Fruit fly (Drosophila melanogaster) whole organism, embryonic: ENCODE data around the gene meso18E.

ENCODE experiments used
- Bgb ChIP-seq: fragments of 200-800 bp; sonication (Bioruptor generic); IDR thresholded peaks from 2 replicates; pipeline ENCODE4 v1.3.6; 2022; ENCODE audit warnings: missing biosample characterization, missing genetic modification characterization; ENCODE audit not compliant: partially characterized antibody
- BtbVII ChIP-seq: fragments of 200-800 bp; sonication (Bioruptor generic); optimal IDR thresholded peaks from 3 replicates; lab custom pipeline; 2017; ENCODE audit warnings: missing biosample characterization, mild to moderate bottlenecking, missing genetic modification characterization
- CG10147 ChIP-seq: fragments of 200-800 bp; sonication (Bioruptor generic); optimal IDR thresholded peaks from 2 replicates; lab custom pipeline; 2019; ENCODE audit warnings: missing biosample characterization, mild to moderate bottlenecking, missing genetic modification characterization, moderate library complexity
- CG10209 ChIP-seq: fragments of 200-800 bp; sonication (Bioruptor generic); optimal IDR thresholded peaks from 3 replicates; lab custom pipeline; 2017; ENCODE audit warnings: missing biosample characterization, mild to moderate bottlenecking, missing genetic modification characterization, missing genetic modification reagents
- CG10959 ChIP-seq: fragments of 200-800 bp; sonication (Bioruptor generic); IDR thresholded peaks from 2 replicates; pipeline ENCODE4 v1.3.6; 2022; ENCODE audit warnings: missing biosample characterization, missing genetic modification characterization
- CG1233 ChIP-seq: fragments of 200-800 bp; sonication (Bioruptor generic); optimal IDR thresholded peaks from 4 replicates; lab custom pipeline; 2018; ENCODE audit warnings: missing biosample characterization, mild to moderate bottlenecking, missing genetic modification characterization
- CG15696 ChIP-seq: fragments of 200-800 bp; sonication (Bioruptor generic); optimal IDR thresholded peaks from 2 replicates; lab custom pipeline; 2019; ENCODE audit warnings: missing biosample characterization, mild to moderate bottlenecking, missing genetic modification characterization, moderate library complexity
- CG17802 ChIP-seq: fragments of 200-800 bp; sonication (Bioruptor generic); optimal IDR thresholded peaks from 2 replicates; lab custom pipeline; 2018; ENCODE audit warnings: missing biosample characterization, mild to moderate bottlenecking, missing genetic modification characterization, moderate library complexity
- CG17829 ChIP-seq: fragments of 200-800 bp; optimal IDR thresholded peaks from 2 replicates; lab custom pipeline; 2019; ENCODE audit warnings: missing biosample characterization, mild to moderate bottlenecking, missing genetic modification characterization, moderate library complexity
- CG18619 ChIP-seq: fragments of 200-800 bp; sonication (Bioruptor generic); optimal IDR thresholded peaks from 3 replicates; lab custom pipeline; 2017; ENCODE audit warnings: missing biosample characterization, mild to moderate bottlenecking, missing genetic modification characterization
- CG32772 ChIP-seq: fragments of 200-800 bp; sonication (Bioruptor generic); IDR thresholded peaks from 2 replicates; pipeline ENCODE4 v1.3.6; 2022; ENCODE audit warnings: missing biosample characterization, missing genetic modification characterization
- CG3726 ChIP-seq: fragments of 200-800 bp; sonication (Bioruptor generic); IDR thresholded peaks from 3 replicates; pipeline ENCODE4, ENCODE4 v1.3.6; 2022; ENCODE audit warnings: missing biosample characterization, missing genetic modification characterization
- CG43689 ChIP-seq: fragments of 200-800 bp; sonication (Bioruptor generic); IDR thresholded peaks from 2 replicates; pipeline ENCODE4 v1.3.6; 2022; ENCODE audit warnings: missing biosample characterization, missing genetic modification characterization
- CG4854 ChIP-seq: fragments of 200-800 bp; sonication (Bioruptor generic); optimal IDR thresholded peaks from 2 replicates; lab custom pipeline; 2016; ENCODE audit warnings: missing biosample characterization, missing genetic modification characterization, inconsistent platforms
- CG7928 ChIP-seq: fragments of 200-800 bp; sonication (Bioruptor generic); optimal IDR thresholded peaks from 2 replicates; lab custom pipeline; 2017; ENCODE audit warnings: missing biosample characterization, mild to moderate bottlenecking, missing genetic modification characterization
- CG7963 ChIP-seq: fragments of 200-800 bp; sonication (Bioruptor generic); IDR thresholded peaks from 3 replicates; pipeline ENCODE4 v1.3.6; 2022; ENCODE audit warnings: missing biosample characterization, missing genetic modification characterization; ENCODE audit not compliant: partially characterized antibody
- CG8281 ChIP-seq: fragments of 200-800 bp; sonication (Bioruptor generic); optimal IDR thresholded peaks from 2 replicates; lab custom pipeline; 2018; ENCODE audit warnings: missing biosample characterization, mild to moderate bottlenecking, missing genetic modification characterization, moderate library complexity
- CG8359 ChIP-seq: fragments of 200-800 bp; sonication (Bioruptor generic); optimal IDR thresholded peaks from 2 replicates; lab custom pipeline; 2017; ENCODE audit warnings: missing biosample characterization, mild to moderate bottlenecking, missing genetic modification characterization, borderline replicate concordance
- CG8388 ChIP-seq: fragments of 200-800 bp; sonication (Bioruptor generic); optimal IDR thresholded peaks from 2 replicates; lab custom pipeline; 2019; ENCODE audit warnings: missing biosample characterization, mild to moderate bottlenecking, missing genetic modification characterization, moderate library complexity
- CG9609 ChIP-seq: fragments of 200-800 bp; sonication (Bioruptor generic); optimal IDR thresholded peaks from 3 replicates; lab custom pipeline; 2016; ENCODE audit warnings: missing biosample characterization, missing genetic modification characterization
- CkIIα-i1 ChIP-seq: fragments of 200-800 bp; sonication (Bioruptor generic); IDR thresholded peaks from 2 replicates; pipeline ENCODE4 v1.3.6; 2022; ENCODE audit warnings: missing biosample characterization, missing genetic modification characterization
- Doc3 ChIP-seq: fragments of 200-800 bp; sonication (Bioruptor generic); IDR thresholded peaks from 3 replicates; pipeline ENCODE4 v1.3.6; 2022; ENCODE audit warnings: missing biosample characterization, missing genetic modification characterization; ENCODE audit not compliant: partially characterized antibody
- Drgx ChIP-seq: fragments of 200-800 bp; sonication (Bioruptor generic); IDR thresholded peaks from 2 replicates; pipeline ENCODE4 v1.3.6; 2022; ENCODE audit warnings: missing biosample characterization, missing genetic modification characterization
- Eip74EF ChIP-seq, 2 experiments: fragments of 200-800 bp in 1 of 2; fragments of >200 bp in 1 of 2; sonication (Bioruptor generic) in 1 of 2; optimal IDR thresholded peaks; 2 replicates each; lab custom pipeline; 2017 to 2019; ENCODE audit warnings: missing biosample characterization in 2 of 2, missing genetic modification characterization in 2 of 2, mild to moderate bottlenecking in 1 of 2, moderate library complexity in 1 of 2
- Fer2 ChIP-seq: fragments of 200-800 bp; sonication (Bioruptor generic); optimal IDR thresholded peaks from 2 replicates; lab custom pipeline; 2018; ENCODE audit warnings: missing biosample characterization, mild to moderate bottlenecking, missing genetic modification characterization, moderate library complexity
- Kr ChIP-seq: fragments of 200-800 bp; sonication (Bioruptor generic); optimal IDR thresholded peaks from 2 replicates; lab custom pipeline; 2017; ENCODE audit warnings: missing biosample characterization, mild to moderate bottlenecking, missing genetic modification characterization
- Pdp1 ChIP-seq, 2 experiments: fragments of 200-800 bp; sonication (Bioruptor generic); optimal IDR thresholded peaks; 3 replicates each; lab custom pipeline; 2016; ENCODE audit warnings: missing biosample characterization in 2 of 2, missing genetic modification characterization in 2 of 2, mild to moderate bottlenecking in 1 of 2, moderate library complexity in 1 of 2
- Sox100B ChIP-seq: fragments of 200-800 bp; sonication (Bioruptor generic); optimal IDR thresholded peaks from 3 replicates; lab custom pipeline; 2018; ENCODE audit warnings: missing biosample characterization, mild to moderate bottlenecking, missing genetic modification characterization
- Sry-δ ChIP-seq: fragments of 200-800 bp; sonication (Bioruptor generic); optimal IDR thresholded peaks from 2 replicates; lab custom pipeline; 2016; ENCODE audit warnings: missing biosample characterization, missing genetic modification characterization
- ap ChIP-seq: fragments of 200-800 bp; sonication (Bioruptor generic); IDR thresholded peaks from 2 replicates; pipeline ENCODE4 v1.3.6; 2022; ENCODE audit warnings: missing biosample characterization, missing genetic modification characterization
- ase ChIP-seq: fragments of 200-800 bp; sonication (Bioruptor generic); IDR thresholded peaks from 3 replicates; pipeline ENCODE4 v1.3.6; 2022; ENCODE audit warnings: missing biosample characterization, missing genetic modification characterization
- bigmax ChIP-seq: fragments of 200-800 bp; sonication (Bioruptor generic); optimal IDR thresholded peaks from 2 replicates; lab custom pipeline; 2018; ENCODE audit warnings: missing biosample characterization, mild to moderate bottlenecking, missing genetic modification characterization
- btn ChIP-seq: fragments of 200-800 bp; sonication (Bioruptor generic); optimal IDR thresholded peaks from 2 replicates; lab custom pipeline; 2016; ENCODE audit warnings: missing biosample characterization, missing genetic modification characterization
- cad ChIP-seq: fragments of >200 bp; optimal IDR thresholded peaks from 2 replicates; lab custom pipeline; 2017; ENCODE audit warnings: missing biosample characterization, missing genetic modification characterization
- en ChIP-seq: fragments of 200-800 bp; sonication (Bioruptor generic); optimal IDR thresholded peaks from 2 replicates; lab custom pipeline; 2016; ENCODE audit warnings: missing biosample characterization, missing genetic modification characterization
- ewg ChIP-seq: fragments of 200-800 bp; sonication (Bioruptor generic); optimal IDR thresholded peaks from 3 replicates; lab custom pipeline; 2017; ENCODE audit warnings: mild to moderate bottlenecking, missing biosample characterization, missing genetic modification reagents, missing genetic modification characterization
- fru ChIP-seq: fragments of >200 bp; optimal IDR thresholded peaks from 2 replicates; lab custom pipeline; 2017
- fu2 ChIP-seq: fragments of 200-800 bp; sonication (Bioruptor generic); optimal IDR thresholded peaks from 2 replicates; lab custom pipeline; 2016; ENCODE audit warnings: missing biosample characterization, missing genetic modification characterization
- grau ChIP-seq: fragments of 200-800 bp; optimal IDR thresholded peaks from 3 replicates; lab custom pipeline; 2019; ENCODE audit warnings: missing biosample characterization, mild to moderate bottlenecking, missing genetic modification characterization, moderate library complexity
- her ChIP-seq: fragments of 200-800 bp; sonication (Bioruptor generic); optimal IDR thresholded peaks from 2 replicates; lab custom pipeline; 2016; ENCODE audit warnings: missing biosample characterization, missing genetic modification characterization
- inv ChIP-seq: fragments of 200-800 bp; sonication (Bioruptor generic); IDR thresholded peaks from 2 replicates; pipeline ENCODE4 v1.3.6; 2022; ENCODE audit warnings: missing biosample characterization, missing genetic modification characterization; ENCODE audit not compliant: partially characterized antibody
- jing ChIP-seq: fragments of 200-800 bp; sonication (Bioruptor generic); optimal IDR thresholded peaks from 2 replicates; lab custom pipeline; 2018; ENCODE audit warnings: missing biosample characterization, mild to moderate bottlenecking, missing genetic modification characterization
- otp ChIP-seq: fragments of 200-800 bp; sonication (Bioruptor generic); IDR thresholded peaks from 3 replicates; pipeline ENCODE4, ENCODE4 v1.3.6; 2022; ENCODE audit warnings: missing biosample characterization, missing genetic modification characterization
- pnt ChIP-seq: fragments of 200-800 bp; sonication (Bioruptor generic); optimal IDR thresholded peaks from 3 replicates; lab custom pipeline; 2016; ENCODE audit warnings: missing biosample characterization, missing genetic modification characterization
- sc ChIP-seq, 3 experiments: fragments of >200 bp in 2 of 3; fragments of 200-800 bp in 1 of 3; sonication (Bioruptor generic) in 1 of 3; optimal IDR thresholded peaks; 2 replicates in 2 of 3; 3 replicates in 1 of 3; lab custom pipeline; 2017; ENCODE audit warnings: mild to moderate bottlenecking in 1 of 3, missing biosample characterization in 1 of 3, missing genetic modification characterization in 1 of 3, missing genetic modification reagents in 1 of 3
- sim ChIP-seq: fragments of 200-800 bp; sonication (Bioruptor generic); IDR thresholded peaks from 2 replicates; pipeline ENCODE4 v1.3.6; 2022; ENCODE audit warnings: missing biosample characterization, missing genetic modification characterization
- sisA ChIP-seq: fragments of 200-800 bp; sonication (Bioruptor generic); IDR thresholded peaks from 2 replicates; pipeline ENCODE4 v1.3.6; 2022; ENCODE audit warnings: missing biosample characterization, missing genetic modification characterization
- tio ChIP-seq: fragments of 200-800 bp; sonication (Bioruptor generic); optimal IDR thresholded peaks from 2 replicates; lab custom pipeline; 2017; ENCODE audit warnings: missing biosample characterization, missing genetic modification characterization, inconsistent platforms
- wdn ChIP-seq: fragments of 200-800 bp; sonication (Bioruptor generic); IDR thresholded peaks from 2 replicates; pipeline ENCODE4 v1.3.6; 2022; ENCODE audit warnings: missing biosample characterization, missing genetic modification characterization
- zfh2 ChIP-seq: fragments of 200-800 bp; sonication (Bioruptor generic); optimal IDR thresholded peaks from 2 replicates; lab custom pipeline; 2016; ENCODE audit warnings: missing biosample characterization, missing genetic modification characterization

The meso18E gene

dm6 chrX:19663196-19663858 lies 49.5 kb downstream of the meso18E start (continued):
- TF ChIP-seq ewg (peak; percentile 19), Sox100B (GFP tag; lab: Kevin White, UChicago) (no peak), ap (no peak), zfh2 (GFP tag; lab: Kevin White, UChicago) (peak; percentile 41), CG32772 (GFP tag; lab: Robert Waterston, UW) (no peak), Sry-δ (GFP tag; lab: Kevin White, UChicago) (no peak), btn (GFP tag; lab: Kevin White, UChicago) (no peak), fru (lab: Kevin White, UChicago) (no peak), bigmax (GFP tag; lab: Kevin White, UChicago) (no peak), Doc3 (GFP tag; lab: Robert Waterston, UW) (no peak), tio (GFP tag; lab: Kevin White, UChicago) (no peak), sc (optimal IDR thresholded peaks at IDR 0.05; lab: Kevin White, UChicago) (no peak), sc (GFP tag; optimal IDR thresholded peaks at IDR 0.05; lab: Kevin White, UChicago) (peak; percentile 24), CG4854 (no peak), CG1233 (GFP tag; lab: Kevin White, UChicago) (peak; percentile 57), Kr (GFP tag; lab: Kevin White, UChicago) (no peak), otp (GFP tag; lab: Robert Waterston, UW) (no peak), grau (peak; percentile 66), CG10147 (GFP tag; lab: Kevin White, UChicago) (peak; percentile 45), Eip74EF (GFP tag; optimal IDR thresholded peaks at IDR 0.05; lab: Kevin White, UChicago) (no peak), CG3726 (GFP tag; lab: Robert Waterston, UW) (no peak), Drgx (GFP tag; lab: Robert Waterston, UW) (no peak), CG18619 (GFP tag; lab: Kevin White, UChicago) (peak; percentile 71), sim (GFP tag; lab: Robert Waterston, UW) (no peak), CG17802 (tag; lab: Kevin White, UChicago) (no peak), CG17829 (tag; lab: Kevin White, UChicago) (peak; percentile 48), Fer2 (tag; lab: Kevin White, UChicago) (no peak), CG15696 (tag; lab: Kevin White, UChicago) (peak; percentile 61), Bgb (GFP tag; lab: Robert Waterston, UW) (no peak), BtbVII (GFP tag; lab: Kevin White, UChicago) (peak; percentile 5), pnt (GFP tag; lab: Kevin White, UChicago) (no peak), CG43689 (GFP tag; lab: Robert Waterston, UW) (no peak), fu2 (GFP tag; lab: Kevin White, UChicago) (no peak), CG7928 (GFP tag; lab: Kevin White, UChicago) (no peak), CG10209 (GFP tag; lab: Kevin White, UChicago) (peak; percentile 54), CG8388 (peak; percentile 39), Pdp1 (GFP tag; optimal IDR thresholded peaks at IDR 0.05; lab: Kevin White, UChicago) (peak; percentile 14 to 21), CG8359 (no peak), sisA (GFP tag; lab: Robert Waterston, UW) (no peak), inv (GFP tag; lab: Robert Waterston, UW) (no peak), en (GFP tag; lab: Kevin White, UChicago) (no peak), her (GFP tag; lab: Kevin White, UChicago) (no peak), ase (GFP tag; lab: Robert Waterston, UW) (no peak), cad (GFP tag; lab: Kevin White, UChicago) (no peak), CkIIα-i1 (GFP tag; lab: Robert Waterston, UW) (no peak), wdn (no peak), CG7963 (no peak), CG9609 (GFP tag; lab: Kevin White, UChicago) (no peak), CG10959 (no peak), CG8281 (tag; lab: Kevin White, UChicago) (no peak), jing (no peak)
